Worm (Caenorhabditis elegans) whole organism, L3 larva: ENCODE results near the gene C16C10.1.

ENCODE experiments used
- R02D3.7 ChIP-seq: fragments of 150-350 bp; optimal IDR thresholded peaks from 2 replicates; lab custom pipeline; 2014; ENCODE audit warnings: missing biosample characterization, missing genetic modification characterization
- ceh-16 ChIP-seq: sonication (generic microtip); optimal IDR thresholded peaks from 2 replicates; lab custom pipeline; 2017; ENCODE audit warnings: missing biosample characterization, missing genetic modification characterization
- elt-1 ChIP-seq: fragments of 150-350 bp; optimal IDR thresholded peaks from 2 replicates; lab custom pipeline; 2014; ENCODE audit warnings: missing biosample characterization, missing genetic modification characterization
- elt-2 ChIP-seq: sonication (generic microtip); optimal IDR thresholded peaks from 2 replicates; lab custom pipeline; 2016; ENCODE audit warnings: missing genetic modification reagents, mild to moderate bottlenecking, missing genetic modification characterization, missing compliant biosample characterization
- elt-3 ChIP-seq, 3 experiments: fragments of 150-350 bp in 1 of 3; sonication (generic microtip) in 2 of 3; optimal IDR thresholded peaks; 2 replicates in 2 of 3; 4 replicates in 1 of 3; lab custom pipeline; 2014 to 2017; ENCODE audit warnings: missing biosample characterization in 3 of 3, missing genetic modification characterization in 3 of 3
- jun-1 ChIP-seq: fragments of 150-350 bp; optimal IDR thresholded peaks from 2 replicates; lab custom pipeline; 2014; ENCODE audit warnings: missing biosample characterization, missing genetic modification reagents, missing genetic modification characterization
- nhr-237 ChIP-seq: fragments of 150-350 bp; optimal IDR thresholded peaks from 2 replicates; lab custom pipeline; 2014; ENCODE audit warnings: missing biosample characterization, missing genetic modification characterization
- pqm-1 ChIP-seq: fragments of 150-350 bp; optimal IDR thresholded peaks from 2 replicates; lab custom pipeline; 2017; ENCODE audit warnings: missing biosample characterization, missing genetic modification characterization, inconsistent platforms
- zag-1 ChIP-seq: fragments of 150-350 bp; optimal IDR thresholded peaks from 2 replicates; lab custom pipeline; 2014; ENCODE audit warnings: missing biosample characterization, missing genetic modification characterization
- ztf-4 ChIP-seq: fragments of 150-350 bp; optimal IDR thresholded peaks from 2 replicates; lab custom pipeline; 2014; ENCODE audit warnings: missing biosample characterization, missing genetic modification characterization

- TF ChIP-seq nhr-237 (tag; lab: Kevin White, UChicago), result no peak
- no peak for TF ChIP-seq zag-1 (tag; lab: Kevin White, UChicago)
- no peak for TF ChIP-seq ceh-16 (tag; lab: Kevin White, UChicago)
- TF ChIP-seq pqm-1 (tag; lab: Kevin White, UChicago), result no peak
- TF ChIP-seq jun-1 (tag; lab: Kevin White, UChicago), result no peak
- no peak for TF ChIP-seq R02D3.7 (tag; lab: Kevin White, UChicago)
- no peak for TF ChIP-seq elt-1
- TF ChIP-seq ztf-4 (tag; lab: Kevin White, UChicago), result no peak
- no peak for TF ChIP-seq elt-3 (tag; optimal IDR thresholded peaks at IDR 0.05; lab: Kevin White, UChicago)
- TF ChIP-seq elt-2 (tag; lab: Kevin White, UChicago), result no peak
Observed at ce11 chrIII:4209188-4209587, 27.9 kb upstream of the C16C10.1 start, which contains the start of gene phlp-2.
